Worm (Caenorhabditis elegans) whole organism, mixed stage, embryonic: Measurements from ENCODE around the gene dsb-2.

Experiments used
- ceh-39 ChIP-seq: fragments of 150-350 bp; optimal IDR thresholded peaks from 2 replicates; lab custom pipeline; 2014; ENCODE audit warnings: missing biosample characterization, missing genetic modification characterization
- elt-1 ChIP-seq: sonication (generic microtip); optimal IDR thresholded peaks from 2 replicates; lab custom pipeline; 2017; ENCODE audit warnings: missing genetic modification characterization, mild to moderate bottlenecking, missing compliant biosample characterization, antibody characterized with exemption, moderate library complexity, borderline replicate concordance; ENCODE audit not compliant: insufficient read depth
- elt-3 ChIP-seq: fragments of 150-350 bp; optimal IDR thresholded peaks from 2 replicates; lab custom pipeline; 2014; ENCODE audit warnings: missing biosample characterization, missing genetic modification characterization
- hlh-1 ChIP-seq: fragments of 150-350 bp; optimal IDR thresholded peaks from 2 replicates; lab custom pipeline; 2014; ENCODE audit warnings: missing biosample characterization, missing genetic modification reagents, missing genetic modification characterization
- lin-32 ChIP-seq: fragments of 200-800 bp; sonication (Bioruptor generic); optimal IDR thresholded peaks from 2 replicates; lab custom pipeline; 2018; ENCODE audit warnings: mild to moderate bottlenecking, missing genetic modification characterization, missing compliant biosample characterization
- lsy-2 ChIP-seq: fragments of 150-350 bp; optimal IDR thresholded peaks from 2 replicates; lab custom pipeline; 2014; ENCODE audit warnings: missing biosample characterization, missing genetic modification characterization
- mab-5 ChIP-seq: fragments of 150-350 bp; optimal IDR thresholded peaks from 2 replicates; lab custom pipeline; 2014; ENCODE audit warnings: missing biosample characterization, missing genetic modification characterization
- nhr-237 ChIP-seq: fragments of 150-350 bp; optimal IDR thresholded peaks from 2 replicates; lab custom pipeline; 2014; ENCODE audit warnings: missing biosample characterization, missing genetic modification characterization
- nhr-28 ChIP-seq: fragments of 150-350 bp; optimal IDR thresholded peaks from 2 replicates; lab custom pipeline; 2014; ENCODE audit warnings: missing biosample characterization, missing genetic modification characterization
- pha-4 ChIP-seq: fragments of 150-350 bp; optimal IDR thresholded peaks from 2 replicates; lab custom pipeline; 2018; ENCODE audit warnings: missing biosample characterization, missing genetic modification reagents, missing genetic modification characterization
- sem-2 ChIP-seq: fragments of 200-800 bp; sonication (Bioruptor generic); optimal IDR thresholded peaks from 2 replicates; lab custom pipeline; 2018; ENCODE audit warnings: mild to moderate bottlenecking, missing genetic modification characterization, missing compliant biosample characterization
- sptf-1 ChIP-seq: sonication (generic microtip); optimal IDR thresholded peaks from 2 replicates; lab custom pipeline; 2017; ENCODE audit warnings: mild to moderate bottlenecking, missing genetic modification characterization, moderate library complexity, missing compliant biosample characterization
- unc-62 ChIP-seq: fragments of 150-350 bp; optimal IDR thresholded peaks from 2 replicates; lab custom pipeline; 2014; ENCODE audit warnings: missing biosample characterization, missing genetic modification reagents, missing genetic modification characterization
- ztf-11 ChIP-seq: fragments of 150-350 bp; optimal IDR thresholded peaks from 2 replicates; lab custom pipeline; 2014; ENCODE audit warnings: missing biosample characterization, missing genetic modification characterization

DNA sequence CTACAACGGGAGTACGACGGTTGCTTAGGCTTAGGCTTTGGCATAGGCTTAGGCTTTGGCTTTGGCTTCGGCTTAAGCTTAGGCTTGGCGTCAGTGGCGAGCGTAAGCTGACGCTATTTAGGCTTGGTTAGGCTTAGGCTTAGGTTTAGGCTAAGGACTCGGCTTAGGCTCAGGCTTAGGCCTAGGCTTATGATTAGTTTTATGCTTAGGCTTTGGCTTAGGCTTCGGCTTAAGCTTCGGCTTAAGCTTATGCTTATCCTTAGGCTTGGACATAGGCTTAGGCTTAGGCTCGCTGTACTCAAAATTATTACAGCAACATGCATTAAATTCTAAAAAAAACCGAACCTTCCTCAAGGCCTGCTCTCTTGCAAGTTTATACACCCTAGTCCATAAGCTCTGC is 36.3 kb upstream of the dsb-2 start:
- TF ChIP-seq sem-2 (GFP tag; lab: Kevin White, UChicago) (no peak), pha-4 (no peak), lsy-2 (tag; lab: Kevin White, UChicago) (no peak), nhr-237 (no peak), unc-62 (GFP tag; lab: Kevin White, UChicago) (no peak), ztf-11 (tag; lab: Kevin White, UChicago) (no peak), nhr-28 (tag; lab: Kevin White, UChicago) (no peak), ceh-39 (tag; lab: Kevin White, UChicago) (no peak), lin-32 (GFP tag; lab: Kevin White, UChicago) (no peak), elt-1 (tag; lab: Kevin White, UChicago) (no peak), sptf-1 (tag; lab: Kevin White, UChicago) (no peak), mab-5 (tag; lab: Kevin White, UChicago) (no peak), elt-3 (tag; lab: Kevin White, UChicago) (no peak), hlh-1 (no peak)
